Worm (Caenorhabditis elegans) whole organism, L1 larva: ENCODE measurements around the gene mdh-1.
A peak's percentile ranks its signal among the peaks of the same experiment; 100 is the strongest.

Source experiments
- C04F5.9 ChIP-seq: sonication (generic microtip); optimal IDR thresholded peaks from 2 replicates; lab custom pipeline; 2016; ENCODE audit warnings: missing genetic modification characterization, missing compliant biosample characterization
- C16A3.4 ChIP-seq: fragments of 150-350 bp; optimal IDR thresholded peaks from 2 replicates; lab custom pipeline; 2014; ENCODE audit warnings: missing biosample characterization, missing genetic modification characterization
- Y116A8C.19 ChIP-seq: sonication (generic microtip); optimal IDR thresholded peaks from 2 replicates; lab custom pipeline; 2016; ENCODE audit warnings: missing compliant biosample characterization, missing genetic modification characterization, borderline replicate concordance
- blmp-1 ChIP-seq: fragments of 150-350 bp; optimal IDR thresholded peaks from 2 replicates; lab custom pipeline; 2014; ENCODE audit warnings: missing biosample characterization, missing genetic modification characterization
- ceh-63 ChIP-seq: fragments of 200-800 bp; sonication (Bioruptor generic); optimal IDR thresholded peaks from 2 replicates; lab custom pipeline; 2018; ENCODE audit warnings: mild to moderate bottlenecking, missing genetic modification characterization, missing compliant biosample characterization
- ceh-8 ChIP-seq: fragments of 200-800 bp; sonication (Bioruptor generic); optimal IDR thresholded peaks from 2 replicates; lab custom pipeline; 2018; ENCODE audit warnings: mild to moderate bottlenecking, missing genetic modification characterization, moderate library complexity, missing compliant biosample characterization
- ceh-88 ChIP-seq: fragments of 200-800 bp; sonication (Bioruptor generic); IDR thresholded peaks from 2 replicates; pipeline ENCODE4 v1.3.6; 2022; ENCODE audit warnings: missing genetic modification characterization, missing compliant biosample characterization
- ces-1 ChIP-seq: fragments of 150-350 bp; optimal IDR thresholded peaks from 2 replicates; lab custom pipeline; 2014; ENCODE audit warnings: missing biosample characterization, missing genetic modification reagents, missing genetic modification characterization
- dpl-1 ChIP-seq, 3 experiments: fragments of 150-350 bp in 2 of 3; sonication (generic microtip) in 1 of 3; optimal IDR thresholded peaks; 2 replicates each; lab custom pipeline; 2014 to 2017; ENCODE audit warnings: missing biosample characterization in 3 of 3, missing genetic modification characterization in 3 of 3, missing genetic modification reagents in 3 of 3
- efl-1 ChIP-seq, 4 experiments: fragments of 150-350 bp; optimal IDR thresholded peaks in 3 of 4; peaks in 1 of 4; 1 replicate in 1 of 4; 2 replicates in 3 of 4; lab custom pipeline; 2014; ENCODE audit warnings: missing biosample characterization in 2 of 4, missing genetic modification characterization in 2 of 4, missing genetic modification reagents in 2 of 4
- efl-3 ChIP-seq: fragments of 200-800 bp; sonication (Bioruptor generic); optimal IDR thresholded peaks from 2 replicates; lab custom pipeline; 2018; ENCODE audit warnings: mild to moderate bottlenecking, missing genetic modification characterization, missing compliant biosample characterization
- egl-27 ChIP-seq, 2 experiments: fragments of 150-350 bp in 1 of 2; sonication (generic microtip); optimal IDR thresholded peaks; 3 replicates each; lab custom pipeline; 2017 to 2018; ENCODE audit warnings: missing biosample characterization in 2 of 2, missing genetic modification characterization in 2 of 2, missing genetic modification reagents in 2 of 2
- elt-2 ChIP-seq: sonication (generic microtip); optimal IDR thresholded peaks from 2 replicates; lab custom pipeline; 2016; ENCODE audit warnings: missing genetic modification characterization, mild to moderate bottlenecking, inconsistent platforms, missing compliant biosample characterization, missing genetic modification reagents
- elt-3 ChIP-seq, 6 experiments: fragments of 150-350 bp in 1 of 6; sonication (generic microtip); optimal IDR thresholded peaks; 2 replicates each; lab custom pipeline; 2017 to 2018; ENCODE audit warnings: missing biosample characterization in 6 of 6, missing genetic modification characterization in 6 of 6, inconsistent platforms in 1 of 6
- fkh-4 ChIP-seq: sonication (generic microtip); optimal IDR thresholded peaks from 2 replicates; lab custom pipeline; 2016; ENCODE audit warnings: missing compliant biosample characterization, missing genetic modification characterization, borderline replicate concordance
- fkh-8 ChIP-seq: sonication (generic microtip); optimal IDR thresholded peaks from 2 replicates; lab custom pipeline; 2016; ENCODE audit warnings: mild to moderate bottlenecking, missing genetic modification characterization, missing compliant biosample characterization
- fos-1 ChIP-seq: fragments of 150-350 bp; optimal IDR thresholded peaks from 2 replicates; lab custom pipeline; 2014; ENCODE audit warnings: missing biosample characterization, missing genetic modification characterization
- hlh-17 ChIP-seq: fragments of 200-800 bp; sonication (Bioruptor generic); optimal IDR thresholded peaks from 2 replicates; lab custom pipeline; 2018; ENCODE audit warnings: missing genetic modification characterization, mild to moderate bottlenecking, missing compliant biosample characterization, moderate library complexity, borderline replicate concordance
- hlh-4 ChIP-seq: sonication (generic microtip); optimal IDR thresholded peaks from 2 replicates; lab custom pipeline; 2016; ENCODE audit warnings: mild to moderate bottlenecking, missing genetic modification characterization, missing compliant biosample characterization
- irx-1 ChIP-seq: sonication (generic microtip); optimal IDR thresholded peaks from 2 replicates; lab custom pipeline; 2016; ENCODE audit warnings: missing genetic modification characterization, missing compliant biosample characterization
- isw-1 ChIP-seq: fragments of 200-800 bp; sonication (Bioruptor generic); IDR thresholded peaks from 2 replicates; pipeline ENCODE4 v1.3.6; 2022; ENCODE audit warnings: missing genetic modification characterization, missing compliant biosample characterization
- lin-14 ChIP-seq: fragments of 200-800 bp; sonication (Bioruptor generic); optimal IDR thresholded peaks from 2 replicates; lab custom pipeline; 2018; ENCODE audit warnings: mild to moderate bottlenecking, missing genetic modification characterization, moderate library complexity, missing compliant biosample characterization
- lin-39 ChIP-seq: fragments of 150-350 bp; optimal IDR thresholded peaks from 2 replicates; lab custom pipeline; 2014; ENCODE audit warnings: missing biosample characterization, missing genetic modification reagents, missing genetic modification characterization
- lir-3 ChIP-seq: sonication (generic microtip); optimal IDR thresholded peaks from 2 replicates; lab custom pipeline; 2016; ENCODE audit warnings: mild to moderate bottlenecking, missing genetic modification characterization, moderate library complexity, missing compliant biosample characterization; ENCODE audit not compliant: poor library complexity
- lsy-2 ChIP-seq, 2 experiments: fragments of 150-350 bp; optimal IDR thresholded peaks; 2 replicates each; lab custom pipeline; 2014; ENCODE audit warnings: missing biosample characterization in 2 of 2, missing genetic modification characterization in 2 of 2
- mdl-1 ChIP-seq, 2 experiments: fragments of 150-350 bp; optimal IDR thresholded peaks; 2 replicates each; lab custom pipeline; 2014 to 2017; ENCODE audit warnings: missing biosample characterization in 2 of 2, missing genetic modification characterization in 2 of 2, inconsistent platforms in 1 of 2
- mep-1 ChIP-seq: fragments of 150-350 bp; optimal IDR thresholded peaks from 2 replicates; lab custom pipeline; 2014; ENCODE audit warnings: missing biosample characterization, missing genetic modification characterization
- nhr-20 ChIP-seq: sonication (generic microtip); optimal IDR thresholded peaks from 2 replicates; lab custom pipeline; 2016; ENCODE audit warnings: mild to moderate bottlenecking, missing genetic modification characterization, missing compliant biosample characterization
- nhr-47 ChIP-seq: sonication (generic microtip); optimal IDR thresholded peaks from 2 replicates; lab custom pipeline; 2016; ENCODE audit warnings: mild to moderate bottlenecking, missing genetic modification characterization, moderate library complexity, missing compliant biosample characterization
- nhr-71 ChIP-seq: sonication (generic microtip); optimal IDR thresholded peaks from 2 replicates; lab custom pipeline; 2016; ENCODE audit warnings: mild to moderate bottlenecking, missing genetic modification characterization, moderate library complexity, missing compliant biosample characterization
- nhr-76 ChIP-seq: sonication (generic microtip); optimal IDR thresholded peaks from 2 replicates; lab custom pipeline; 2017; ENCODE audit warnings: missing biosample characterization, missing genetic modification characterization
- nhr-77 ChIP-seq: fragments of 150-350 bp; optimal IDR thresholded peaks from 2 replicates; lab custom pipeline; 2014; ENCODE audit warnings: missing biosample characterization, missing genetic modification characterization
- nhr-84 ChIP-seq: sonication (generic microtip); optimal IDR thresholded peaks from 2 replicates; lab custom pipeline; 2017; ENCODE audit warnings: missing biosample characterization, missing genetic modification characterization
- nhr-85 ChIP-seq: sonication (generic microtip); peaks from one replicate; lab custom pipeline; 2016; ENCODE audit warnings: missing genetic modification characterization, inconsistent platforms, missing compliant biosample characterization
- nhr-90 ChIP-seq: sonication (generic microtip); optimal IDR thresholded peaks from 2 replicates; lab custom pipeline; 2016; ENCODE audit warnings: mild to moderate bottlenecking, missing genetic modification characterization, missing compliant biosample characterization; ENCODE audit not compliant: poor library complexity
- pax-3 ChIP-seq: fragments of 200-800 bp; sonication (Bioruptor generic); optimal IDR thresholded peaks from 2 replicates; lab custom pipeline; 2018; ENCODE audit warnings: mild to moderate bottlenecking, missing genetic modification characterization, moderate library complexity, missing compliant biosample characterization
- rnt-1 ChIP-seq: sonication (generic microtip); optimal IDR thresholded peaks from 2 replicates; lab custom pipeline; 2016; ENCODE audit warnings: mild to moderate bottlenecking, missing genetic modification characterization, moderate library complexity, missing compliant biosample characterization
- skn-1 ChIP-seq: fragments of 150-350 bp; optimal IDR thresholded peaks from 2 replicates; lab custom pipeline; 2014; ENCODE audit warnings: missing biosample characterization, missing genetic modification characterization
- snu-23 ChIP-seq: sonication (generic microtip); optimal IDR thresholded peaks from 2 replicates; lab custom pipeline; 2016; ENCODE audit warnings: missing genetic modification characterization, missing compliant biosample characterization
- sptf-1 ChIP-seq: fragments of 150-350 bp; optimal IDR thresholded peaks from 2 replicates; lab custom pipeline; 2014; ENCODE audit warnings: missing biosample characterization, missing genetic modification characterization
- sup-37 ChIP-seq: fragments of 200-800 bp; sonication (Bioruptor generic); optimal IDR thresholded peaks from 2 replicates; lab custom pipeline; 2018; ENCODE audit warnings: mild to moderate bottlenecking, missing genetic modification characterization, missing compliant biosample characterization
- tbx-2 ChIP-seq: sonication (generic microtip); optimal IDR thresholded peaks from 2 replicates; lab custom pipeline; 2016; ENCODE audit warnings: missing genetic modification characterization, missing compliant biosample characterization
- tlp-1 ChIP-seq: fragments of 150-350 bp; optimal IDR thresholded peaks from 2 replicates; lab custom pipeline; 2014; ENCODE audit warnings: missing biosample characterization, missing genetic modification characterization
- unc-130 ChIP-seq: fragments of 150-350 bp; optimal IDR thresholded peaks from 2 replicates; lab custom pipeline; 2017; ENCODE audit warnings: missing biosample characterization, missing genetic modification characterization, inconsistent platforms
- unc-62 ChIP-seq: fragments of 150-350 bp; optimal IDR thresholded peaks from 2 replicates; lab custom pipeline; 2014; ENCODE audit warnings: missing biosample characterization, missing genetic modification reagents, missing genetic modification characterization
- unc-86 ChIP-seq: sonication (generic microtip); optimal IDR thresholded peaks from 2 replicates; lab custom pipeline; 2016; ENCODE audit warnings: missing genetic modification characterization, missing compliant biosample characterization
- xbp-1 ChIP-seq: sonication (generic microtip); optimal IDR thresholded peaks from 2 replicates; lab custom pipeline; 2016; ENCODE audit warnings: missing genetic modification characterization, missing compliant biosample characterization
- ztf-11 ChIP-seq, 2 experiments: sonication (generic microtip); optimal IDR thresholded peaks; 2 replicates each; lab custom pipeline; 2016 to 2017; ENCODE audit warnings: missing genetic modification characterization in 2 of 2, missing biosample characterization in 1 of 2, missing compliant biosample characterization in 1 of 2

The mdh-1 gene

ce11 chrV:6544999-6545398 lies 28.7 kb upstream of the mdh-1 start (continued):
- TF ChIP-seq fkh-8 (tag; lab: Kevin White, UChicago), result no peak
- no peak for TF ChIP-seq fkh-4 (tag; lab: Kevin White, UChicago)
- TF ChIP-seq C04F5.9 (tag; lab: Kevin White, UChicago), result no peak
- TF ChIP-seq, all 84 proteins: peak for 7

ce11 chrV:6541875-6542274 lies 25.5 kb upstream of the mdh-1 start:
- TF ChIP-seq hlh-17 (GFP tag; lab: Kevin White, UChicago) (no peak), mep-1 (tag; lab: Kevin White, UChicago) (peak; percentile 11), unc-86 (tag; lab: Kevin White, UChicago) (no peak), fkh-4 (tag; lab: Kevin White, UChicago) (no peak), snu-23 (GFP tag; lab: Kevin White, UChicago) (peak; percentile 47), ces-1 (GFP tag; lab: Kevin White, UChicago) (no peak), elt-2 (tag; lab: Kevin White, UChicago) (no peak), unc-62 (GFP tag; lab: Kevin White, UChicago) (no peak), sptf-1 (tag; lab: Kevin White, UChicago) (no peak), tbx-2 (tag; lab: Kevin White, UChicago) (no peak), nhr-71 (peak; percentile 32), nhr-84 (tag; lab: Kevin White, UChicago) (no peak), nhr-85 (tag; lab: Kevin White, UChicago) (no peak), skn-1 (tag; lab: Kevin White, UChicago) (peak; percentile 44), ceh-8 (GFP tag; lab: Kevin White, UChicago) (no peak), pax-3 (tag; lab: Kevin White, UChicago) (no peak), dpl-1 (GFP tag; optimal IDR thresholded peaks at IDR 0.05; lab: Kevin White, UChicago) (peak in 1 of 3 experiments; percentile 12), unc-130 (tag; lab: Kevin White, UChicago) (no peak), mdl-1 (tag; optimal IDR thresholded peaks at IDR 0.05; lab: Kevin White, UChicago) (peak in 1 of 2 experiments; percentile 22), nhr-47 (tag; lab: Kevin White, UChicago) (no peak), lir-3 (tag; lab: Kevin White, UChicago) (no peak), ceh-63 (GFP tag; lab: Kevin White, UChicago) (no peak), efl-1 (optimal IDR thresholded peaks at IDR 0.05; lab: Kevin White, UChicago) (no peak), efl-1 (GFP tag; optimal IDR thresholded peaks at IDR 0.05 in 1 of 2; lab: Kevin White, UChicago) (peak in 1 of 2 experiments; percentile 77), egl-27 (tag; optimal IDR thresholded peaks at IDR 0.05; lab: Kevin White, UChicago) (no peak), irx-1 (tag; lab: Kevin White, UChicago) (no peak), lin-39 (no peak), nhr-76 (tag; lab: Kevin White, UChicago) (no peak), nhr-20 (tag; lab: Kevin White, UChicago) (peak; percentile 49), ztf-11 (tag; optimal IDR thresholded peaks at IDR 0.05; lab: Kevin White, UChicago) (no peak), lin-14 (GFP tag; lab: Kevin White, UChicago) (peak; percentile 80), blmp-1 (tag; lab: Kevin White, UChicago) (peak; percentile 63), isw-1 (GFP tag; lab: Robert Waterston, UW) (no peak), ceh-88 (GFP tag; lab: Robert Waterston, UW) (no peak), fos-1 (tag; lab: Kevin White, UChicago) (no peak), xbp-1 (no peak), C16A3.4 (peak; percentile 2), elt-3 (tag; optimal IDR thresholded peaks at IDR 0.05; lab: Kevin White, UChicago) (peak in 1 of 6 experiments; percentile 48), Y116A8C.19 (tag; lab: Kevin White, UChicago) (no peak), tlp-1 (tag; lab: Kevin White, UChicago) (no peak), nhr-90 (tag; lab: Kevin White, UChicago) (peak; percentile 4), rnt-1 (no peak), nhr-77 (no peak), sup-37 (GFP tag; lab: Kevin White, UChicago) (no peak), efl-3 (no peak), hlh-4 (tag; lab: Kevin White, UChicago) (no peak), lsy-2 (tag; optimal IDR thresholded peaks at IDR 0.05; lab: Kevin White, UChicago) (peak in 1 of 2 experiments; percentile 38)
